Fruit fly (Drosophila melanogaster) whole organism, embryonic: ENCODE data around the gene Rip11.

Source experiments
- CG10654 ChIP-seq: fragments of 200-800 bp; sonication (Bioruptor generic); optimal IDR thresholded peaks from 2 replicates; lab custom pipeline; 2016; ENCODE audit warnings: missing biosample characterization, missing genetic modification characterization
- CG12104 ChIP-seq: fragments of 200-800 bp; sonication (Bioruptor generic); optimal IDR thresholded peaks from 3 replicates; lab custom pipeline; 2016; ENCODE audit warnings: missing biosample characterization, missing genetic modification characterization
- CG12659 ChIP-seq: fragments of 200-800 bp; sonication (Bioruptor generic); optimal IDR thresholded peaks from 3 replicates; lab custom pipeline; 2017; ENCODE audit warnings: mild to moderate bottlenecking, missing biosample characterization, missing genetic modification reagents, missing genetic modification characterization
- CG3838 ChIP-seq: fragments of 200-800 bp; sonication (Bioruptor generic); optimal IDR thresholded peaks from 3 replicates; lab custom pipeline; 2016; ENCODE audit warnings: missing biosample characterization, missing genetic modification characterization
- Doc3 ChIP-seq: fragments of 200-800 bp; sonication (Bioruptor generic); IDR thresholded peaks from 3 replicates; pipeline ENCODE4 v1.3.6; 2022; ENCODE audit warnings: missing biosample characterization, missing genetic modification characterization; ENCODE audit not compliant: partially characterized antibody
- Oli ChIP-seq: fragments of 200-800 bp; sonication (Bioruptor generic); optimal IDR thresholded peaks from 2 replicates; lab custom pipeline; 2018; ENCODE audit warnings: missing biosample characterization, mild to moderate bottlenecking, missing genetic modification characterization, moderate library complexity
- Tbp ChIP-seq: fragments of >200 bp; optimal IDR thresholded peaks from 2 replicates; lab custom pipeline; 2018; ENCODE audit warnings: missing biosample characterization, missing genetic modification characterization
- YL-1 ChIP-seq: fragments of 200-800 bp; sonication (Bioruptor generic); optimal IDR thresholded peaks from 3 replicates; lab custom pipeline; 2017; ENCODE audit warnings: missing biosample characterization, mild to moderate bottlenecking, missing genetic modification characterization
- dpn ChIP-seq, 2 experiments: fragments of 200-800 bp; sonication (Bioruptor generic); optimal IDR thresholded peaks; 3 replicates each; lab custom pipeline; 2016; ENCODE audit warnings: missing biosample characterization in 2 of 2, missing genetic modification characterization in 2 of 2
- ind ChIP-seq: fragments of 200-800 bp; sonication (Bioruptor generic); optimal IDR thresholded peaks from 3 replicates; lab custom pipeline; 2016; ENCODE audit warnings: missing biosample characterization, missing genetic modification characterization
- usp ChIP-seq: fragments of >200 bp; optimal IDR thresholded peaks from 2 replicates; lab custom pipeline; 2017; ENCODE audit warnings: missing biosample characterization, missing genetic modification characterization

DNA sequence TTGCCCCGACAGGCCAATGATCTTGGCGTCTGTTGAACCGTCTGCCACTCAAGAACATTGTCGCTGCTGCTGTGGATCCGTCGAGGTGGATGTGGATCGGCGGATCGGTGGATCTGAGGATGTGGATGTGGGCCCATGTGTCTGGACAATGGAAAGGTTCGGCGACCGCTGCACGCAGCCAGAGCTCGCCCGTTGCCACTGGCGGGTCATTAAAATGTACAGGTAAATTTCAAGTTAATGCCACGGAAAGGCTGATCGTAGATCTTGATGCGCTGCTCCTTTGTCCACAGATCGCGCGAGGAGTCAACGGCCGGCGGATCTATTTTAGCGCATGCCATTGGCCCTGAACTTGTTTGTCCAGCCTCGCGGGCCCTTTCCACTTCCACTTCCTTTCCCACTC lies 37.1 kb upstream of the Rip11 start:
- no peak for TF ChIP-seq dpn (GFP tag; optimal IDR thresholded peaks at IDR 0.05; lab: Kevin White, UChicago)
- TF ChIP-seq CG3838, result no peak
- no peak for TF ChIP-seq usp
- no peak for TF ChIP-seq Tbp
- TF ChIP-seq CG12104 (GFP tag; lab: Kevin White, UChicago), result no peak
- no peak for TF ChIP-seq CG10654
- no peak for TF ChIP-seq Doc3 (GFP tag; lab: Robert Waterston, UW)
- TF ChIP-seq CG12659 (GFP tag; lab: Kevin White, UChicago), result no peak
- no peak for TF ChIP-seq Oli (tag; lab: Kevin White, UChicago)
- no peak for TF ChIP-seq ind (GFP tag; lab: Kevin White, UChicago)
- no peak for TF ChIP-seq YL-1 (GFP tag; lab: Kevin White, UChicago)
